Fruit fly (Drosophila melanogaster) whole organism, prepupa: ENCODE results near the gene CG15429.

ENCODE experiments used
- Blimp-1 ChIP-seq: fragments of 200-800 bp; sonication (Bioruptor generic); optimal IDR thresholded peaks from 3 replicates; lab custom pipeline; 2017; ENCODE audit warnings: missing biosample characterization, missing genetic modification characterization, mild to moderate bottlenecking, moderate library complexity, missing genetic modification reagents
- CG10631 ChIP-seq: fragments of 200-800 bp; sonication (Bioruptor generic); optimal IDR thresholded peaks from 2 replicates; lab custom pipeline; 2016; ENCODE audit warnings: missing biosample characterization, missing genetic modification characterization
- CG11762 ChIP-seq: fragments of 200-800 bp; sonication (Bioruptor generic); optimal IDR thresholded peaks from 3 replicates; lab custom pipeline; 2016; ENCODE audit warnings: missing biosample characterization, missing genetic modification characterization; ENCODE audit not compliant: insufficient read depth
- CG15336 ChIP-seq: fragments of 200-800 bp; sonication (Bioruptor generic); IDR thresholded peaks from 2 replicates; pipeline ENCODE4 v1.3.6; 2022; ENCODE audit warnings: missing biosample characterization, missing genetic modification characterization
- CG16779 ChIP-seq: fragments of 200-800 bp; sonication (Bioruptor generic); optimal IDR thresholded peaks from 3 replicates; lab custom pipeline; 2017; ENCODE audit warnings: missing biosample characterization, mild to moderate bottlenecking, missing genetic modification characterization
- CG3032 ChIP-seq: fragments of 200-800 bp; optimal IDR thresholded peaks from 2 replicates; lab custom pipeline; 2019; ENCODE audit warnings: missing biosample characterization, mild to moderate bottlenecking, missing genetic modification characterization, moderate library complexity
- CG32006 ChIP-seq: fragments of 200-800 bp; sonication (Bioruptor generic); optimal IDR thresholded peaks from 3 replicates; lab custom pipeline; 2017; ENCODE audit warnings: missing biosample characterization, mild to moderate bottlenecking, missing genetic modification characterization
- CG34406 ChIP-seq: fragments of 200-800 bp; sonication (Bioruptor generic); optimal IDR thresholded peaks from 3 replicates; lab custom pipeline; 2016; ENCODE audit warnings: missing biosample characterization, missing genetic modification characterization
- CG3919 ChIP-seq: fragments of 200-800 bp; sonication (Bioruptor generic); optimal IDR thresholded peaks from 3 replicates; lab custom pipeline; 2016; ENCODE audit warnings: missing biosample characterization, missing genetic modification characterization
- CG4318 ChIP-seq: fragments of 200-800 bp; sonication (Bioruptor generic); optimal IDR thresholded peaks from 3 replicates; lab custom pipeline; 2017; ENCODE audit warnings: missing biosample characterization, mild to moderate bottlenecking, missing genetic modification characterization
- CG7368 ChIP-seq: fragments of 200-800 bp; sonication (Bioruptor generic); optimal IDR thresholded peaks from 3 replicates; lab custom pipeline; 2016; ENCODE audit warnings: missing biosample characterization, missing genetic modification characterization
- CG8632 ChIP-seq: fragments of 200-800 bp; sonication (Bioruptor generic); optimal IDR thresholded peaks from 3 replicates; lab custom pipeline; 2016; ENCODE audit warnings: missing biosample characterization, missing genetic modification characterization
- CG9139 ChIP-seq: fragments of 200-800 bp; sonication (Bioruptor generic); optimal IDR thresholded peaks from 3 replicates; lab custom pipeline; 2017; ENCODE audit warnings: missing biosample characterization, mild to moderate bottlenecking, missing genetic modification characterization
- Eip93F ChIP-seq: fragments of 200-800 bp; sonication (Bioruptor generic); optimal IDR thresholded peaks from 2 replicates; lab custom pipeline; 2016; ENCODE audit warnings: missing biosample characterization, mild to moderate bottlenecking, missing genetic modification characterization
- Ets21C ChIP-seq: fragments of 200-800 bp; sonication (Bioruptor generic); optimal IDR thresholded peaks from 3 replicates; lab custom pipeline; 2016; ENCODE audit warnings: missing biosample characterization, missing genetic modification characterization
- Gug ChIP-seq: fragments of 200-800 bp; sonication (Bioruptor generic); IDR thresholded peaks from 2 replicates; pipeline ENCODE4 v1.3.6; 2022; ENCODE audit warnings: missing biosample characterization, missing genetic modification characterization
- Hr39 ChIP-seq: fragments of 200-800 bp; sonication (Bioruptor generic); optimal IDR thresholded peaks from 2 replicates; lab custom pipeline; 2016; ENCODE audit warnings: missing biosample characterization, missing genetic modification characterization
- Lpt ChIP-seq: fragments of 200-800 bp; sonication (Bioruptor generic); optimal IDR thresholded peaks from 3 replicates; lab custom pipeline; 2016; ENCODE audit warnings: missing biosample characterization, missing genetic modification characterization
- Met ChIP-seq: fragments of 200-800 bp; sonication (Bioruptor generic); optimal IDR thresholded peaks from 3 replicates; lab custom pipeline; 2016; ENCODE audit warnings: missing biosample characterization, missing genetic modification characterization
- Sox14 ChIP-seq: fragments of 200-800 bp; sonication (Bioruptor generic); optimal IDR thresholded peaks from 3 replicates; lab custom pipeline; 2016; ENCODE audit warnings: missing biosample characterization, missing genetic modification characterization
- Sox15 ChIP-seq: fragments of 200-800 bp; sonication (Bioruptor generic); optimal IDR thresholded peaks from 3 replicates; lab custom pipeline; 2016; ENCODE audit warnings: missing biosample characterization, missing genetic modification characterization
- acj6 ChIP-seq: fragments of 200-800 bp; sonication (Bioruptor generic); optimal IDR thresholded peaks from 3 replicates; lab custom pipeline; 2016; ENCODE audit warnings: missing biosample characterization, missing genetic modification characterization
- dac ChIP-seq: fragments of 200-800 bp; sonication (Bioruptor generic); optimal IDR thresholded peaks from 2 replicates; lab custom pipeline; 2017; ENCODE audit warnings: missing biosample characterization, mild to moderate bottlenecking, missing genetic modification characterization
- esn ChIP-seq: fragments of 200-800 bp; sonication (Bioruptor generic); optimal IDR thresholded peaks from 2 replicates; lab custom pipeline; 2016; ENCODE audit warnings: missing biosample characterization, mild to moderate bottlenecking, missing genetic modification characterization, moderate library complexity
- fd85E ChIP-seq: fragments of 200-800 bp; sonication (Bioruptor generic); optimal IDR thresholded peaks from 3 replicates; lab custom pipeline; 2016; ENCODE audit warnings: missing biosample characterization, missing genetic modification characterization
- fkh ChIP-seq: fragments of 200-800 bp; sonication (Bioruptor generic); optimal IDR thresholded peaks from 3 replicates; lab custom pipeline; 2017; ENCODE audit warnings: missing biosample characterization, mild to moderate bottlenecking, missing genetic modification characterization, moderate library complexity
- pdm3 ChIP-seq: fragments of 200-800 bp; sonication (Bioruptor generic); optimal IDR thresholded peaks from 3 replicates; lab custom pipeline; 2016; ENCODE audit warnings: missing biosample characterization, missing genetic modification characterization
- spab ChIP-seq: fragments of 200-800 bp; sonication (Bioruptor generic); optimal IDR thresholded peaks from 2 replicates; lab custom pipeline; 2017; ENCODE audit warnings: missing biosample characterization, mild to moderate bottlenecking, missing genetic modification characterization, missing genetic modification reagents
- ss ChIP-seq, 2 experiments: fragments of 200-800 bp; sonication (Bioruptor generic); optimal IDR thresholded peaks; 2 replicates in 1 of 2; 3 replicates in 1 of 2; lab custom pipeline; 2017 to 2018; ENCODE audit warnings: mild to moderate bottlenecking in 2 of 2, missing biosample characterization in 2 of 2, missing genetic modification characterization in 2 of 2, moderate library complexity in 1 of 2
- svp ChIP-seq: fragments of 200-800 bp; sonication (Bioruptor generic); peaks from one replicate; lab custom pipeline; 2016; ENCODE audit warnings: missing biosample characterization, missing genetic modification characterization
- topi ChIP-seq: fragments of 200-800 bp; sonication (Bioruptor generic); optimal IDR thresholded peaks from 3 replicates; lab custom pipeline; 2016; ENCODE audit warnings: missing biosample characterization, missing genetic modification characterization
- vri ChIP-seq: fragments of 200-800 bp; sonication (Bioruptor generic); optimal IDR thresholded peaks from 3 replicates; lab custom pipeline; 2016; ENCODE audit warnings: missing biosample characterization, mild to moderate bottlenecking, missing genetic modification characterization

CG15429 gene

DNA sequence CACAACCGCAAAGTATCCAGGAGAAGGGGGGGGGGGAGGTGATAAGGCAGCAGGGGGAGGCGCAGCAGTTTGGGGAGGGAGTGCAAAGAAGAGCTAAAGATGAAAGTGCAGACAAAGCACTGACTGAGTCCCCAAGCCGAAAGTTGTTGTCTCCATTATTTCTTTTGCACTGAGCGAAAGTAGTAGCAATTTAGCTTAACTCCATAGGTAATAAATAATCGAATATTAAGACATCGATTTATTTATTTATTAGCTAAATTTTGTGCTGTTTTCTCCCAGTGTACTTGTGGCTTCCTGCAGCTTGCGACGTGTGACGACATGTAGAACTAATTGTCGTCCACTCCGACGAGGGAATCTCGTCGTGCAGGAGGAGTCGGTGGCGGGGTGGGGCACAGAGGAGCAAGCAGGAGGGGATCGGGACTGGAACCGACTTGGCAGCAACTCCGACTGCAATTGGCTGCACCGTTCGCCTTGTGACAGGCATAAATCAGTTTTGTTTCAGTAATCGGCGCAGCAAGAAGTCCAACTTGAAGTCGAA is 8.7 kb downstream of the CG15429 start, which contains the start of gene Traf4 (continued):
- TF ChIP-seq Met (GFP tag; lab: Kevin White, UChicago) = peak; percentile 52
- TF ChIP-seq Sox15 (GFP tag; lab: Kevin White, UChicago) = no peak
- TF ChIP-seq dac (GFP tag; lab: Kevin White, UChicago) = no peak
- peak; percentile 43 for TF ChIP-seq CG8632 (GFP tag; lab: Kevin White, UChicago)
- TF ChIP-seq CG15336 (GFP tag; lab: Robert Waterston, UW) = peak; percentile 51; the same call in 1 of the 2 replicates
- peak; percentile 49 for TF ChIP-seq CG7368
- peak; percentile 56 for TF ChIP-seq spab (GFP tag; lab: Kevin White, UChicago)
- no peak for TF ChIP-seq CG4318
- peak; percentile 52 for TF ChIP-seq esn (GFP tag; lab: Kevin White, UChicago)
- TF ChIP-seq Lpt (GFP tag; lab: Kevin White, UChicago) = peak; percentile 47
- TF ChIP-seq svp (GFP tag; lab: Kevin White, UChicago) = peak; percentile 81
- TF ChIP-seq pdm3 (GFP tag; lab: Kevin White, UChicago) = peak; percentile 52
- TF ChIP-seq CG9139 (GFP tag; lab: Kevin White, UChicago) = peak; percentile 18
- peak; percentile 68 for TF ChIP-seq vri (GFP tag; lab: Kevin White, UChicago)
- peak; percentile 6 for TF ChIP-seq Sox14
- peak; percentile 57 for TF ChIP-seq CG32006 (GFP tag; lab: Kevin White, UChicago)
- peak; percentile 48 for TF ChIP-seq Eip93F (GFP tag; lab: Kevin White, UChicago)
- TF ChIP-seq CG3919 = peak; percentile 73

DNA sequence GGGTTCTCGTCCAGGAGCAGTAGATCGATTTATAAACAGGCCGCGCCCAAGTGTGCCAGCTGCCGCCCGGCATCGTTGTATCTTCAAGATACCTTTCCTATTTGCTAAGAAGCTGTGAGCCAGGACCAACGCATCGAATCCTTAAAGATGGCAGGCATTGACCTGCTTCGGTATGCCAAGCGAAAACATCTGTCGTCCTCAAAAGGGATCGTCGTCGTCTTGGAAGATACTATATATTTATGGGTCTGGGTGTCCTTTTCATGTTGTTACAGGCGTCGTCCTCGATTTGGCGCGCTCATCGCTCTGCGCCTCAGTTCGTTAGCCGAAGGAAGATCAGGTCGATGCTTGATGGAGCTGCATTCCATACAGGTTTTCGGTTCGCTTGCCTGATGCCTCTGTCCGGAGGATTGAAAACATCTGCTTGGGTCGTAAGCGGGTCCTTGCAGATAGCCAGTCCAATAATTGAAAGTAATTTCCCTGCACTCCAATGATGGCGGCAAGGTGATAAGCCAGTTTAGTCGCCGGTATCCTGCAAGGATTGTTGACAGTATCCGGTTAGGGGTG is 11.0 kb downstream of the CG15429 start:
- TF ChIP-seq Lpt (GFP tag; lab: Kevin White, UChicago) (no peak), acj6 (GFP tag; lab: Kevin White, UChicago) (no peak), topi (GFP tag; lab: Kevin White, UChicago) (no peak), Ets21C (GFP tag; lab: Kevin White, UChicago) (no peak), Blimp-1 (no peak), Gug (GFP tag; lab: Robert Waterston, UW) (no peak), ss (GFP tag; optimal IDR thresholded peaks at IDR 0.05; lab: Kevin White, UChicago) (no peak), fkh (GFP tag; lab: Kevin White, UChicago) (no peak), fd85E (no peak), spab (GFP tag; lab: Kevin White, UChicago) (no peak), CG11762 (GFP tag; lab: Kevin White, UChicago) (no peak), Hr39 (GFP tag; lab: Kevin White, UChicago) (no peak), esn (GFP tag; lab: Kevin White, UChicago) (no peak), CG16779 (tag; lab: Kevin White, UChicago) (no peak), CG3032 (no peak)

DNA sequence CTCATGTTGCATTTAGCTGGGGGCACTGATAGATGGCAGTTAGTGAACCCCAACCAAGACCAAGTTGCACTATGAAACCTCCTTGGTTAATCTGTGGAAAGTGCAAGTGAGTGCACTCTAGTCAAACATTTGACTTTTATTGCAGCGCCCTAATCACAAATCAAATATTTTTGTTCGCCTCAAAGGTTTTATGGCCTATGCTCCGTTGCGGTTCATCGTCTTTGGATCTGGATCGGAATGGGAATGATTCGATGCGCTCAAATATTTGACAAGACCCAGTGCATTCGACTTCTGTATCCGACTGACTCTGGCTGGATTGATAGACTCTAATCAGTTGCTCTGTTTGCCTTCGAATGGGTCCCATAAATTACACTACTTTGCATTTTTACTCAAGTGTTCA is 12.1 kb downstream of the CG15429 start:
- TF ChIP-seq topi (GFP tag; lab: Kevin White, UChicago) (no peak), CG7368 (no peak), fkh (GFP tag; lab: Kevin White, UChicago) (peak; percentile 50), CG10631 (no peak), Sox14 (no peak)

DNA sequence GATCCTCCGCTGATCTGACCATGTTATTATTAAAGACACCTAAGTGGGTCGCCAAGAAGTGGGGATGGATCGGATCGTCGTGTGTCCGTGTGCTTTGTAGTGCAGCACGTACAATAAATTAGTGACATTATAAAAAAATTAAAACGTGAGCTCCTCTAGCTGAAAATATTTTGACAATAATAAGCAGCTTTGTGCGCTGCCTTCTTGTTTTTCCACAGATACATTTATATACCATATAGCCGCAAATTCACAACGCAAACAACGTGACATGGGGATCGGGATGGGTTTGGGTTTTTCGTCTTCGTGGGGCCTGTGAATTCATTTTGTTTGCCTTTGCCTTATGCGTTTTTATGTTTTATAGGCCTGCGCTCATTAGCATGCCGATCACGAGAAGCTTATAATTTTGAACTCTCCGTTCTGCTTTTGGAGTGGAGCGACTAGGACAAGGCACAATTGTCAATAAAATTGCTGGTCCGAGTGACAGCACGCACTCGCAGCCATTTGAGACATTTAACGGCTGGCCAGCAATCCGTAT is 13.1 kb downstream of the CG15429 start:
- TF ChIP-seq ss (GFP tag; optimal IDR thresholded peaks at IDR 0.05; lab: Kevin White, UChicago) = no peak
- TF ChIP-seq CG34406 = no peak
- no peak for TF ChIP-seq Met (GFP tag; lab: Kevin White, UChicago)
- TF ChIP-seq CG7368 = no peak
- TF ChIP-seq vri (GFP tag; lab: Kevin White, UChicago) = no peak
- TF ChIP-seq, all 60 proteins: peak for 0
